Worm (Caenorhabditis elegans) whole organism, L2 larva: ENCODE results near the gene Y97E10AR.1.
A peak's percentile ranks its signal among the peaks of the same experiment; 100 is the strongest.

Source experiments
- C34F6.9 ChIP-seq: fragments of 150-350 bp; optimal IDR thresholded peaks from 2 replicates; lab custom pipeline; 2014; ENCODE audit warnings: missing biosample characterization, missing genetic modification characterization
- R02D3.7 ChIP-seq: fragments of 150-350 bp; optimal IDR thresholded peaks from 2 replicates; lab custom pipeline; 2014; ENCODE audit warnings: missing biosample characterization, missing genetic modification characterization
- Y55F3AM.14 ChIP-seq: fragments of 200-800 bp; sonication (Bioruptor generic); optimal IDR thresholded peaks from 2 replicates; lab custom pipeline; 2018; ENCODE audit warnings: mild to moderate bottlenecking, missing genetic modification characterization, missing compliant biosample characterization
- ZK546.5 ChIP-seq: sonication (generic microtip); optimal IDR thresholded peaks from 2 replicates; lab custom pipeline; 2017; ENCODE audit warnings: missing biosample characterization, missing genetic modification characterization
- alr-1 ChIP-seq: fragments of 150-350 bp; optimal IDR thresholded peaks from 2 replicates; lab custom pipeline; 2014; ENCODE audit warnings: missing biosample characterization, missing genetic modification characterization
- aly-2 ChIP-seq: fragments of 150-350 bp; optimal IDR thresholded peaks from 2 replicates; lab custom pipeline; 2014; ENCODE audit warnings: missing biosample characterization, missing genetic modification characterization
- blmp-1 ChIP-seq: sonication (generic microtip); optimal IDR thresholded peaks from 2 replicates; lab custom pipeline; 2017; ENCODE audit warnings: missing genetic modification characterization, mild to moderate bottlenecking, missing compliant biosample characterization, antibody characterized with exemption, moderate library complexity; ENCODE audit not compliant: insufficient read depth
- ceh-16 ChIP-seq: fragments of 150-350 bp; optimal IDR thresholded peaks from 2 replicates; lab custom pipeline; 2014; ENCODE audit warnings: missing biosample characterization, missing genetic modification characterization
- ceh-82 ChIP-seq: fragments of 150-350 bp; optimal IDR thresholded peaks from 2 replicates; lab custom pipeline; 2014; ENCODE audit warnings: missing biosample characterization, missing genetic modification characterization
- crh-2 ChIP-seq: sonication (generic microtip); optimal IDR thresholded peaks from 2 replicates; lab custom pipeline; 2017; ENCODE audit warnings: missing biosample characterization, missing genetic modification characterization
- dmd-4 ChIP-seq: sonication (generic microtip); optimal IDR thresholded peaks from 2 replicates; lab custom pipeline; 2017; ENCODE audit warnings: missing biosample characterization, missing genetic modification characterization
- egl-27 ChIP-seq: sonication (generic microtip); optimal IDR thresholded peaks from 3 replicates; lab custom pipeline; 2017; ENCODE audit warnings: missing biosample characterization, missing genetic modification reagents, missing genetic modification characterization
- elt-1 ChIP-seq: fragments of 150-350 bp; optimal IDR thresholded peaks from 2 replicates; lab custom pipeline; 2014; ENCODE audit warnings: missing biosample characterization, missing genetic modification characterization
- fos-1 ChIP-seq: fragments of 150-350 bp; optimal IDR thresholded peaks from 2 replicates; lab custom pipeline; 2014; ENCODE audit warnings: missing biosample characterization, missing genetic modification characterization
- gmeb-1 ChIP-seq: fragments of 150-350 bp; optimal IDR thresholded peaks from 2 replicates; lab custom pipeline; 2014; ENCODE audit warnings: missing biosample characterization, missing genetic modification characterization
- lin-11 ChIP-seq: fragments of 150-350 bp; sonication (generic microtip); optimal IDR thresholded peaks from 2 replicates; lab custom pipeline; 2014; ENCODE audit warnings: missing biosample characterization, missing genetic modification characterization, inconsistent platforms, mixed read lengths
- lin-13 ChIP-seq: fragments of 150-350 bp; optimal IDR thresholded peaks from 2 replicates; lab custom pipeline; 2014; ENCODE audit warnings: missing biosample characterization, missing genetic modification reagents, missing genetic modification characterization
- lsy-2 ChIP-seq, 2 experiments: fragments of 150-350 bp in 1 of 2; sonication (generic microtip) in 1 of 2; optimal IDR thresholded peaks; 2 replicates each; lab custom pipeline; 2014 to 2017; ENCODE audit warnings: missing biosample characterization in 2 of 2, missing genetic modification characterization in 2 of 2
- mab-5 ChIP-seq: fragments of 150-350 bp; optimal IDR thresholded peaks from 2 replicates; lab custom pipeline; 2014; ENCODE audit warnings: missing biosample characterization, missing genetic modification characterization
- nhr-10 ChIP-seq: sonication (generic microtip); optimal IDR thresholded peaks from 2 replicates; lab custom pipeline; 2017; ENCODE audit warnings: missing biosample characterization, missing genetic modification characterization
- nhr-11 ChIP-seq: fragments of 150-350 bp; optimal IDR thresholded peaks from 2 replicates; lab custom pipeline; 2014; ENCODE audit warnings: missing biosample characterization, missing genetic modification characterization
- nhr-12 ChIP-seq: fragments of 150-350 bp; optimal IDR thresholded peaks from 2 replicates; lab custom pipeline; 2014; ENCODE audit warnings: missing biosample characterization, missing genetic modification characterization
- nhr-129 ChIP-seq: fragments of 150-350 bp; optimal IDR thresholded peaks from 2 replicates; lab custom pipeline; 2014; ENCODE audit warnings: missing biosample characterization, missing genetic modification characterization
- nhr-23 ChIP-seq: fragments of 150-350 bp; optimal IDR thresholded peaks from 2 replicates; lab custom pipeline; 2014; ENCODE audit warnings: missing biosample characterization, missing genetic modification reagents, missing genetic modification characterization
- nhr-237 ChIP-seq: fragments of 150-350 bp; optimal IDR thresholded peaks from 2 replicates; lab custom pipeline; 2014; ENCODE audit warnings: missing biosample characterization, missing genetic modification characterization
- nhr-25 ChIP-seq: fragments of 150-350 bp; sonication (generic microtip); optimal IDR thresholded peaks from 3 replicates; lab custom pipeline; 2014; ENCODE audit warnings: missing biosample characterization, missing genetic modification characterization
- nhr-6 ChIP-seq: fragments of 150-350 bp; optimal IDR thresholded peaks from 2 replicates; lab custom pipeline; 2014; ENCODE audit warnings: missing biosample characterization, missing genetic modification characterization
- nhr-77 ChIP-seq: fragments of 150-350 bp; optimal IDR thresholded peaks from 2 replicates; lab custom pipeline; 2014; ENCODE audit warnings: missing biosample characterization, missing genetic modification characterization
- peb-1 ChIP-seq: fragments of 150-350 bp; optimal IDR thresholded peaks from 2 replicates; lab custom pipeline; 2014; ENCODE audit warnings: missing biosample characterization, missing genetic modification characterization
- sem-4 ChIP-seq: fragments of 150-350 bp; optimal IDR thresholded peaks from 2 replicates; lab custom pipeline; 2014; ENCODE audit warnings: missing biosample characterization, missing genetic modification reagents, missing genetic modification characterization
- skn-1 ChIP-seq: sonication (generic microtip); optimal IDR thresholded peaks from 2 replicates; lab custom pipeline; 2017; ENCODE audit warnings: missing biosample characterization, missing genetic modification characterization
- sma-3 ChIP-seq: sonication (generic microtip); optimal IDR thresholded peaks from 2 replicates; lab custom pipeline; 2016; ENCODE audit warnings: missing genetic modification reagents, missing genetic modification characterization, missing compliant biosample characterization
- unc-39 ChIP-seq: fragments of 150-350 bp; optimal IDR thresholded peaks from 2 replicates; lab custom pipeline; 2014; ENCODE audit warnings: missing biosample characterization, missing genetic modification characterization
- unc-55 ChIP-seq: fragments of 150-350 bp; sonication (generic microtip); optimal IDR thresholded peaks from 3 replicates; lab custom pipeline; 2014; ENCODE audit warnings: missing biosample characterization, missing genetic modification reagents, missing genetic modification characterization
- ztf-1 ChIP-seq: fragments of 200-800 bp; sonication (Bioruptor generic); conservative IDR thresholded peaks from 2 replicates; pipeline ENCODE4 v1.3.6; 2022; ENCODE audit warnings: missing genetic modification characterization, missing compliant biosample characterization
- ztf-11 ChIP-seq: sonication (generic microtip); optimal IDR thresholded peaks from 2 replicates; lab custom pipeline; 2017; ENCODE audit warnings: missing biosample characterization, missing genetic modification characterization

The Y97E10AR.1 gene

ce11 chrV:7980993-7981595, 20.2 kb upstream of the Y97E10AR.1 start, which contains the start of gene F26D11.1:
Gene F26D11.1, plus strand, starts transcription at chrV:7981545.
- TF ChIP-seq crh-2 (tag; lab: Kevin White, UChicago) = no peak
- TF ChIP-seq alr-1 (tag; lab: Kevin White, UChicago) = no peak
- TF ChIP-seq egl-27 (tag; lab: Kevin White, UChicago) = no peak
- TF ChIP-seq sem-4 (tag; lab: Kevin White, UChicago) = no peak
- no peak for TF ChIP-seq nhr-23 (tag; lab: Kevin White, UChicago)
- no peak for TF ChIP-seq nhr-11 (tag; lab: Kevin White, UChicago)
- TF ChIP-seq R02D3.7 (tag; lab: Kevin White, UChicago) = no peak
- no peak for TF ChIP-seq gmeb-1 (tag; lab: Kevin White, UChicago)
- TF ChIP-seq elt-1 (tag; lab: Kevin White, UChicago) = no peak
- TF ChIP-seq unc-39 (tag; lab: Kevin White, UChicago) = no peak
- no peak for TF ChIP-seq Y55F3AM.14
- no peak for TF ChIP-seq nhr-77 (tag; lab: Kevin White, UChicago)
- no peak for TF ChIP-seq nhr-12 (tag; lab: Kevin White, UChicago)
- no peak for TF ChIP-seq lin-11 (tag; lab: Kevin White, UChicago)
- TF ChIP-seq ceh-82 (tag; lab: Kevin White, UChicago) = no peak
- TF ChIP-seq nhr-10 (tag; lab: Kevin White, UChicago) = no peak

ce11 chrV:7983381-7984052, 17.7 kb upstream of the Y97E10AR.1 start, which contains the start of the genes natb-1 and abhd-12:
Gene natb-1, minus strand, starts transcription at chrV:7983431.
Gene abhd-12, plus strand, starts transcription at chrV:7983879.
- peak; percentile 20 for TF ChIP-seq fos-1 (tag; lab: Kevin White, UChicago)
- peak; percentile 45 for TF ChIP-seq nhr-129 (tag; lab: Kevin White, UChicago)
- TF ChIP-seq nhr-25 (tag; lab: Kevin White, UChicago) = peak; percentile 30
- peak; percentile 12 for TF ChIP-seq crh-2 (tag; lab: Kevin White, UChicago)
- peak; percentile 3 for TF ChIP-seq blmp-1
- TF ChIP-seq C34F6.9 = peak; percentile 75
- no peak for TF ChIP-seq sma-3 (GFP tag; lab: Kevin White, UChicago)
- TF ChIP-seq nhr-237 (tag; lab: Kevin White, UChicago) = no peak
- peak; percentile 72 for TF ChIP-seq unc-55 (GFP tag; lab: Kevin White, UChicago)
- TF ChIP-seq lsy-2 (tag; optimal IDR thresholded peaks at IDR 0.05; lab: Kevin White, UChicago) = peak; percentile 84 to 96
- peak; percentile 54 for TF ChIP-seq gmeb-1 (tag; lab: Kevin White, UChicago)
- TF ChIP-seq skn-1 (tag; lab: Kevin White, UChicago) = no peak
- TF ChIP-seq Y55F3AM.14 = no peak

ce11 chrV:7985860-7986259, 15.4 kb upstream of the Y97E10AR.1 start, which contains the start of gene Y97E10AL.1:
Gene Y97E10AL.1, plus strand, starts transcription at chrV:7986160.
- TF ChIP-seq R02D3.7 (tag; lab: Kevin White, UChicago) (no peak), nhr-12 (tag; lab: Kevin White, UChicago) (no peak), nhr-25 (tag; lab: Kevin White, UChicago) (no peak), skn-1 (tag; lab: Kevin White, UChicago) (no peak), elt-1 (tag; lab: Kevin White, UChicago) (no peak), unc-39 (tag; lab: Kevin White, UChicago) (no peak), ztf-11 (no peak), egl-27 (tag; lab: Kevin White, UChicago) (no peak), ceh-16 (no peak)
- TF ChIP-seq, all 48 proteins: peak for 0

ce11 chrV:7994570-7994969, 6.7 kb upstream of the Y97E10AR.1 start, which contains the start of gene ceh-76:
Gene ceh-76, minus strand, starts transcription at chrV:7994670.
- TF ChIP-seq ceh-16 (no peak), ZK546.5 (tag; lab: Kevin White, UChicago) (no peak), R02D3.7 (tag; lab: Kevin White, UChicago) (no peak), ztf-1 (GFP tag; lab: Robert Waterston, UW) (no peak), nhr-11 (tag; lab: Kevin White, UChicago) (no peak), lin-13 (GFP tag; lab: Kevin White, UChicago) (no peak), ztf-11 (no peak), nhr-237 (tag; lab: Kevin White, UChicago) (no peak), egl-27 (tag; lab: Kevin White, UChicago) (no peak), lin-11 (tag; lab: Kevin White, UChicago) (no peak), skn-1 (tag; lab: Kevin White, UChicago) (no peak), aly-2 (tag; lab: Kevin White, UChicago) (no peak), dmd-4 (tag; lab: Kevin White, UChicago) (no peak), unc-55 (GFP tag; lab: Kevin White, UChicago) (no peak), ceh-82 (tag; lab: Kevin White, UChicago) (no peak), lsy-2 (tag; optimal IDR thresholded peaks at IDR 0.05; lab: Kevin White, UChicago) (no peak), nhr-6 (tag; lab: Kevin White, UChicago) (no peak), mab-5 (tag; lab: Kevin White, UChicago) (no peak), peb-1 (tag; lab: Kevin White, UChicago) (no peak)
